Fruit fly (Drosophila melanogaster): ENCODE results near the gene CG13950.

- TF ChIP-seq h (optimal IDR thresholded peaks at IDR 0.05) (no peak), ttk (optimal IDR thresholded peaks at IDR 0.05) (no peak), Sin3A (optimal IDR thresholded peaks at IDR 0.05) (no peak), psq (optimal IDR thresholded peaks at IDR 0.05) (no peak), insv (optimal IDR thresholded peaks at IDR 0.05) (no peak)
These were observed 14.5 kb upstream of the CG13950 start for dm6 chr2L:845341-846004.
